Worm (Caenorhabditis elegans): ENCODE results near the gene W03F9.11.

- TF ChIP-seq ztf-23 (GFP tag; IDR thresholded peaks at IDR 0.05) (no peak), ztf-29 (GFP tag; IDR thresholded peaks at IDR 0.05) (no peak), tab-1 (GFP tag; IDR thresholded peaks at IDR 0.05) (no peak)
Observed at ce11 chrV:172110-172509, 31.0 kb upstream of the W03F9.11 start, which contains the start of gene cfap-36.
